Fruit fly (Drosophila melanogaster) whole organism, embryonic: ENCODE data around the gene Dpm3.
A peak's percentile ranks its signal among the peaks of the same experiment; 100 is the strongest.

Experiments
- Aef1 ChIP-seq: fragments of 200-800 bp; sonication (Bioruptor generic); IDR thresholded peaks from 3 replicates; pipeline ENCODE4 v1.3.6; 2022; ENCODE audit warnings: missing biosample characterization, missing genetic modification characterization
- Antp ChIP-seq: fragments of 200-800 bp; sonication (Bioruptor generic); optimal IDR thresholded peaks from 3 replicates; lab custom pipeline; 2016; ENCODE audit warnings: missing biosample characterization, missing genetic modification characterization
- Asciz ChIP-seq: fragments of 200-800 bp; sonication (Bioruptor generic); optimal IDR thresholded peaks from 2 replicates; lab custom pipeline; 2017; ENCODE audit warnings: missing biosample characterization, mild to moderate bottlenecking, missing genetic modification characterization, missing genetic modification reagents
- Bdp1 ChIP-seq: fragments of 200-800 bp; sonication (Bioruptor generic); optimal IDR thresholded peaks from 3 replicates; lab custom pipeline; 2016; ENCODE audit warnings: missing biosample characterization, missing genetic modification characterization
- C15 ChIP-seq: fragments of 200-800 bp; sonication (Bioruptor generic); IDR thresholded peaks from 3 replicates; pipeline ENCODE4 v1.3.6; 2022; ENCODE audit warnings: missing biosample characterization, missing genetic modification characterization
- CG1024 ChIP-seq: fragments of 200-800 bp; sonication (Bioruptor generic); IDR thresholded peaks from 2 replicates; pipeline ENCODE4 v1.3.6; 2022; ENCODE audit warnings: missing biosample characterization, missing genetic modification characterization
- CG10462 ChIP-seq: fragments of 200-800 bp; sonication (Bioruptor generic); optimal IDR thresholded peaks from 2 replicates; lab custom pipeline; 2016; ENCODE audit warnings: missing biosample characterization, missing genetic modification characterization
- CG10979 ChIP-seq: fragments of 200-800 bp; sonication (Bioruptor generic); optimal IDR thresholded peaks from 2 replicates; lab custom pipeline; 2018; ENCODE audit warnings: missing biosample characterization, mild to moderate bottlenecking, missing genetic modification characterization, moderate library complexity
- CG13894 ChIP-seq: fragments of 200-800 bp; sonication (Bioruptor generic); optimal IDR thresholded peaks from 3 replicates; lab custom pipeline; 2018; ENCODE audit warnings: missing biosample characterization, mild to moderate bottlenecking, missing genetic modification characterization, moderate library complexity
- CG14860 ChIP-seq: fragments of 200-800 bp; sonication (Bioruptor generic); IDR thresholded peaks from 3 replicates; pipeline ENCODE4 v1.3.6; 2022; ENCODE audit warnings: missing biosample characterization, missing genetic modification characterization; ENCODE audit not compliant: partially characterized antibody
- CG1603 ChIP-seq: fragments of 200-800 bp; sonication (Bioruptor generic); optimal IDR thresholded peaks from 2 replicates; lab custom pipeline; 2019; ENCODE audit warnings: missing biosample characterization, mild to moderate bottlenecking, missing genetic modification characterization, moderate library complexity
- CG16779 ChIP-seq: fragments of 200-800 bp; sonication (Bioruptor generic); IDR thresholded peaks from 2 replicates; pipeline ENCODE4 v1.3.6; 2022; ENCODE audit warnings: missing biosample characterization, missing genetic modification characterization
- CG18011 ChIP-seq: fragments of 200-800 bp; sonication (Bioruptor generic); optimal IDR thresholded peaks from 2 replicates; lab custom pipeline; 2017; ENCODE audit warnings: missing biosample characterization, missing genetic modification characterization, mild to moderate bottlenecking, moderate library complexity, missing genotype
- CG2202 ChIP-seq: fragments of 200-800 bp; sonication (Bioruptor generic); optimal IDR thresholded peaks from 2 replicates; lab custom pipeline; 2018; ENCODE audit warnings: missing biosample characterization, mild to moderate bottlenecking, missing genetic modification characterization
- CG2678 ChIP-seq: fragments of 200-800 bp; sonication (Bioruptor generic); optimal IDR thresholded peaks from 3 replicates; lab custom pipeline; 2019; ENCODE audit warnings: missing biosample characterization, mild to moderate bottlenecking, missing genetic modification characterization, moderate library complexity
- CG2889 ChIP-seq: fragments of 200-800 bp; sonication (Bioruptor generic); IDR thresholded peaks from 3 replicates; pipeline ENCODE4 v1.3.6; 2022; ENCODE audit warnings: missing biosample characterization, missing genetic modification characterization
- CG31224 ChIP-seq: fragments of 200-800 bp; sonication (Bioruptor generic); IDR thresholded peaks from 2 replicates; pipeline ENCODE4 v1.3.6; 2022; ENCODE audit warnings: missing biosample characterization, missing genetic modification characterization
- CG34422 ChIP-seq: fragments of 200-800 bp; sonication (Bioruptor generic); IDR thresholded peaks from 3 replicates; pipeline ENCODE4 v1.3.6; 2022; ENCODE audit warnings: missing biosample characterization, missing genetic modification characterization
- CG3847 ChIP-seq: fragments of 200-800 bp; sonication (Bioruptor generic); IDR thresholded peaks from 2 replicates; pipeline ENCODE4 v1.3.6; 2022; ENCODE audit warnings: missing biosample characterization, missing genetic modification characterization
- CG4360 ChIP-seq: fragments of 200-800 bp; sonication (Bioruptor generic); IDR thresholded peaks from 2 replicates; pipeline ENCODE4 v1.3.6; 2022; ENCODE audit warnings: missing biosample characterization, missing genetic modification characterization
- CG4820 ChIP-seq: fragments of 200-800 bp; sonication (Bioruptor generic); optimal IDR thresholded peaks from 3 replicates; lab custom pipeline; 2016; ENCODE audit warnings: missing biosample characterization, missing genetic modification characterization
- CG8089 ChIP-seq: fragments of 200-800 bp; sonication (Bioruptor generic); optimal IDR thresholded peaks from 3 replicates; lab custom pipeline; 2016; ENCODE audit warnings: missing biosample characterization, missing genetic modification characterization
- CG8281 ChIP-seq: fragments of 200-800 bp; sonication (Bioruptor generic); optimal IDR thresholded peaks from 2 replicates; lab custom pipeline; 2018; ENCODE audit warnings: missing biosample characterization, mild to moderate bottlenecking, missing genetic modification characterization, moderate library complexity
- CG8944 ChIP-seq: fragments of 200-800 bp; sonication (Bioruptor generic); optimal IDR thresholded peaks from 3 replicates; lab custom pipeline; 2016; ENCODE audit warnings: missing biosample characterization, missing genetic modification characterization
- D19B ChIP-seq: fragments of 200-800 bp; sonication (Bioruptor generic); optimal IDR thresholded peaks from 2 replicates; lab custom pipeline; 2017; ENCODE audit warnings: missing biosample characterization, mild to moderate bottlenecking, missing genetic modification characterization
- Gug ChIP-seq: fragments of 200-800 bp; sonication (Bioruptor generic); IDR thresholded peaks from 4 replicates; pipeline ENCODE4 v1.3.6; 2022; ENCODE audit warnings: missing biosample characterization, missing genetic modification characterization
- HLH3B ChIP-seq: fragments of 200-800 bp; sonication (Bioruptor generic); IDR thresholded peaks from 2 replicates; pipeline ENCODE4 v1.3.6; 2022; ENCODE audit warnings: missing biosample characterization, missing genetic modification characterization
- Hr3 ChIP-seq: fragments of 200-800 bp; sonication (Bioruptor generic); optimal IDR thresholded peaks from 3 replicates; lab custom pipeline; 2016; ENCODE audit warnings: missing biosample characterization, missing genetic modification characterization
- Hr51 ChIP-seq, 2 experiments: fragments of 200-800 bp; sonication (Bioruptor generic); optimal IDR thresholded peaks; 2 replicates in 1 of 2; 3 replicates in 1 of 2; lab custom pipeline; 2016 to 2018; ENCODE audit warnings: missing biosample characterization in 2 of 2, missing genetic modification characterization in 2 of 2, mild to moderate bottlenecking in 1 of 2, moderate library complexity in 1 of 2
- Mad ChIP-seq: fragments of 200-800 bp; sonication (Bioruptor generic); optimal IDR thresholded peaks from 2 replicates; lab custom pipeline; 2016; ENCODE audit warnings: missing biosample characterization, missing genetic modification characterization
- Mes4 ChIP-seq: fragments of 200-800 bp; sonication (Bioruptor generic); optimal IDR thresholded peaks from 2 replicates; lab custom pipeline; 2016; ENCODE audit warnings: missing biosample characterization, missing genetic modification characterization
- Mrtf ChIP-seq: fragments of 200-800 bp; sonication (Bioruptor generic); IDR thresholded peaks from 3 replicates; pipeline ENCODE4 v1.3.6; 2022; ENCODE audit warnings: missing biosample characterization, missing genetic modification characterization
- NFAT ChIP-seq: fragments of 200-800 bp; sonication (Bioruptor generic); IDR thresholded peaks from 2 replicates; pipeline ENCODE4 v1.3.6; 2022; ENCODE audit warnings: missing biosample characterization, missing genetic modification characterization
- Neu2 ChIP-seq: fragments of 200-800 bp; sonication (Bioruptor generic); optimal IDR thresholded peaks from 3 replicates; lab custom pipeline; 2016; ENCODE audit warnings: missing biosample characterization, missing genetic modification characterization, borderline replicate concordance
- Poxn ChIP-seq: fragments of 200-800 bp; sonication (Bioruptor generic); IDR thresholded peaks from 2 replicates; pipeline ENCODE4 v1.3.6; 2022; ENCODE audit warnings: missing biosample characterization, missing genetic modification characterization
- Sox100B ChIP-seq: fragments of 200-800 bp; sonication (Bioruptor generic); optimal IDR thresholded peaks from 3 replicates; lab custom pipeline; 2018; ENCODE audit warnings: missing biosample characterization, mild to moderate bottlenecking, missing genetic modification characterization
- Stat92E ChIP-seq, 3 experiments: fragments of >200 bp in 2 of 3; fragments of 200-800 bp in 1 of 3; sonication (Bioruptor generic) in 1 of 3; optimal IDR thresholded peaks; 2 replicates each; lab custom pipeline; 2017 to 2019; ENCODE audit warnings: missing biosample characterization in 3 of 3, missing genetic modification characterization in 3 of 3, mild to moderate bottlenecking in 1 of 3, moderate library complexity in 1 of 3
- Tbp ChIP-seq: fragments of >200 bp; optimal IDR thresholded peaks from 2 replicates; lab custom pipeline; 2018; ENCODE audit warnings: missing biosample characterization, missing genetic modification characterization
- bsh ChIP-seq, 2 experiments: fragments of 200-800 bp; sonication (Bioruptor generic); optimal IDR thresholded peaks; 2 replicates each; lab custom pipeline; 2017 to 2018; ENCODE audit warnings: mild to moderate bottlenecking in 2 of 2, missing biosample characterization in 2 of 2, missing genetic modification characterization in 2 of 2, moderate library complexity in 1 of 2
- crol ChIP-seq: fragments of 200-800 bp; sonication (Bioruptor generic); IDR thresholded peaks from 2 replicates; pipeline ENCODE4 v1.3.6; 2022; ENCODE audit warnings: missing biosample characterization, missing genetic modification characterization
- dati ChIP-seq: fragments of 200-800 bp; sonication (Bioruptor generic); IDR thresholded peaks from 2 replicates; pipeline ENCODE4 v1.3.6; 2022; ENCODE audit warnings: missing biosample characterization, missing genetic modification characterization
- eve ChIP-seq, 2 experiments: fragments of >200 bp; optimal IDR thresholded peaks; 2 replicates each; lab custom pipeline; 2017; ENCODE audit warnings: missing biosample characterization in 2 of 2, missing genetic modification characterization in 2 of 2
- eyg ChIP-seq: fragments of 200-800 bp; sonication (Bioruptor generic); optimal IDR thresholded peaks from 3 replicates; lab custom pipeline; 2016; ENCODE audit warnings: missing biosample characterization, missing genetic modification characterization
- gcm ChIP-seq: fragments of 200-800 bp; sonication (Bioruptor generic); optimal IDR thresholded peaks from 2 replicates; lab custom pipeline; 2019; ENCODE audit warnings: missing biosample characterization, mild to moderate bottlenecking, missing genetic modification characterization, moderate library complexity
- h ChIP-seq: fragments of >200 bp; optimal IDR thresholded peaks from 2 replicates; lab custom pipeline; 2017
- lmd ChIP-seq: fragments of 200-800 bp; sonication (Bioruptor generic); IDR thresholded peaks from 2 replicates; pipeline ENCODE4 v1.3.6; 2022; ENCODE audit warnings: missing biosample characterization, missing genetic modification characterization
- nmo ChIP-seq: fragments of 200-800 bp; sonication (Bioruptor generic); optimal IDR thresholded peaks from 2 replicates; lab custom pipeline; 2018; ENCODE audit warnings: missing biosample characterization, mild to moderate bottlenecking, missing genetic modification characterization, moderate library complexity
- pfk ChIP-seq: fragments of 200-800 bp; sonication (Bioruptor generic); optimal IDR thresholded peaks from 2 replicates; lab custom pipeline; 2018; ENCODE audit warnings: missing biosample characterization, mild to moderate bottlenecking, missing genetic modification characterization, moderate library complexity
- scrt ChIP-seq: fragments of 200-800 bp; sonication (Bioruptor generic); optimal IDR thresholded peaks from 2 replicates; lab custom pipeline; 2018; ENCODE audit warnings: missing biosample characterization, mild to moderate bottlenecking, missing genetic modification characterization, moderate library complexity
- slou ChIP-seq: fragments of 200-800 bp; sonication (Bioruptor generic); optimal IDR thresholded peaks from 3 replicates; lab custom pipeline; 2016; ENCODE audit warnings: missing biosample characterization, missing genetic modification characterization
- sug ChIP-seq: fragments of 200-800 bp; optimal IDR thresholded peaks from 2 replicates; lab custom pipeline; 2019; ENCODE audit warnings: missing biosample characterization, mild to moderate bottlenecking, missing genetic modification characterization, moderate library complexity

Gene Dpm3

DNA sequence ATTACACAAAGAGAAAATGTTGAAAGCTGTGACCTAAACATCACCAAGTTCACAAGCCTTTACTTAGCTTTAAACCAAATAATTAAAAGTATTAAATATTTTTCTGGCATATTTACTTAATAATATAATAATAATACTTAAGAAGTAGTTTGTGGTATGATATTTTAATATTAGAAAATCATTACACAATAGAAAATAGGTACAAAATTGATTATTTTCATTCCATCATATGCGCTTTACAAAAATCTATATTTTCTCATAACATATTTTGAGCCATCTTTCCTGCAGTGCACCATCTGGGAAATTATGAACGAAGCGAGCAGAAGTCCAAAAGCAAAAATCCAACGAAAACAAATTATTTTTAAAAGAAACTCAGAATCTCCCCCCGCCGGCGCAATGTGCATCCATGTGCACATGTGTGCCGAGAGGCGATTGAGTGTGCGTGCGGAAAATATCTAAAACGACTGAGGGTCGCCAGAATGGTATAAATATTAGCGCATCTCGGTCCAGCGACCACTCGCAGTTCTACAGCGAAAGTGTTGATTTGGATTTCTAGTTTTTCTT is 22.7 kb upstream of the Dpm3 start, which contains the start of gene Act87E (continued):
- no peak for TF ChIP-seq CG8944
- 0 out of 2 replicates have a peak, but pooled peaks have one; percentile 23 for TF ChIP-seq HLH3B (GFP tag; lab: Robert Waterston, UW)
- TF ChIP-seq CG4820, result peak; percentile 15
- no peak for TF ChIP-seq Poxn (GFP tag; lab: Robert Waterston, UW)
- no peak for TF ChIP-seq dati
- TF ChIP-seq CG1603 (tag; lab: Kevin White, UChicago), result no peak
- TF ChIP-seq CG31224 (GFP tag; lab: Robert Waterston, UW), result 0 out of 2 replicates have a peak, but pooled peaks have one; percentile 8
- TF ChIP-seq gcm (GFP tag; lab: Kevin White, UChicago), result peak; percentile 60
- TF ChIP-seq Hr3 (GFP tag; lab: Kevin White, UChicago), result peak; percentile 67
- TF ChIP-seq CG18011, result no peak
- no peak for TF ChIP-seq CG34422 (GFP tag; lab: Robert Waterston, UW)
- TF ChIP-seq CG14860 (GFP tag; lab: Robert Waterston, UW), result no peak
- TF ChIP-seq lmd, result peak; percentile 61
- TF ChIP-seq pfk (GFP tag; lab: Kevin White, UChicago), result no peak
- peak; percentile 87 for TF ChIP-seq CG2678 (tag; lab: Kevin White, UChicago)
- no peak for TF ChIP-seq CG16779 (GFP tag; lab: Robert Waterston, UW)
- TF ChIP-seq Aef1, result 0 out of 3 replicates have a peak, but pooled peaks have one; percentile 30
- peak in 1 of 2 experiments; percentile 68 for TF ChIP-seq bsh (GFP tag; optimal IDR thresholded peaks at IDR 0.05; lab: Kevin White, UChicago)
- TF ChIP-seq Gug (GFP tag; lab: Robert Waterston, UW), result no peak
- no peak for TF ChIP-seq Antp (GFP tag; lab: Kevin White, UChicago)
- no peak for TF ChIP-seq C15 (GFP tag; lab: Robert Waterston, UW)
- TF ChIP-seq CG1024 (GFP tag; lab: Robert Waterston, UW), result no peak
- TF ChIP-seq CG8089, result no peak
- TF ChIP-seq CG2202 (tag; lab: Kevin White, UChicago), result peak; percentile 42
- no peak for TF ChIP-seq Mad (GFP tag; lab: Kevin White, UChicago)
- TF ChIP-seq eve (GFP tag; optimal IDR thresholded peaks at IDR 0.05; lab: Kevin White, UChicago), result no peak
- TF ChIP-seq Neu2 (GFP tag; lab: Kevin White, UChicago), result no peak
- no peak for TF ChIP-seq NFAT
- TF ChIP-seq crol, result peak; percentile 66
- TF ChIP-seq Hr51 (GFP tag; optimal IDR thresholded peaks at IDR 0.05; lab: Kevin White, UChicago), result peak in 1 of 2 experiments; percentile 81
- TF ChIP-seq Bdp1, result no peak
- peak; percentile 60 for TF ChIP-seq Asciz (GFP tag; lab: Kevin White, UChicago)
- no peak for TF ChIP-seq D19B (GFP tag; lab: Kevin White, UChicago)
- TF ChIP-seq Sox100B (GFP tag; lab: Kevin White, UChicago), result peak; percentile 85
- TF ChIP-seq CG13894 (tag; lab: Kevin White, UChicago), result no peak
- peak; percentile 83 for TF ChIP-seq nmo (GFP tag; lab: Kevin White, UChicago)
- peak; percentile 47 for TF ChIP-seq sug (tag; lab: Kevin White, UChicago)
- peak; percentile 35 for TF ChIP-seq scrt (GFP tag; lab: Kevin White, UChicago)
- TF ChIP-seq slou (GFP tag; lab: Kevin White, UChicago), result no peak
- no peak for TF ChIP-seq CG3847 (GFP tag; lab: Robert Waterston, UW)
- no peak for TF ChIP-seq CG4360 (GFP tag; lab: Robert Waterston, UW)
- peak; percentile 34 for TF ChIP-seq CG8281 (tag; lab: Kevin White, UChicago)
- TF ChIP-seq Mrtf, result no peak
- TF ChIP-seq Stat92E (GFP tag; optimal IDR thresholded peaks at IDR 0.05; lab: Kevin White, UChicago), result peak in 1 of 3 experiments; percentile 50
- TF ChIP-seq CG10979 (tag; lab: Kevin White, UChicago), result peak; percentile 89
- no peak for TF ChIP-seq CG10462
- TF ChIP-seq Tbp (GFP tag; lab: Kevin White, UChicago), result no peak
- no peak for TF ChIP-seq h (lab: Kevin White, UChicago)
- no peak for TF ChIP-seq Mes4
- TF ChIP-seq eyg, result no peak
- TF ChIP-seq CG2889 (GFP tag; lab: Robert Waterston, UW), result no peak
